Worm (Caenorhabditis elegans): ENCODE results near the gene srh-8.

srh-8 gene

ce11 chrV:4004577-4004976 lies 742 bp upstream of the srh-8 start:
- TF ChIP-seq snpc-4 (tag; optimal IDR thresholded peaks at IDR 0.05) (no peak), mab-5 (tag; optimal IDR thresholded peaks at IDR 0.05) (no peak)

DNA sequence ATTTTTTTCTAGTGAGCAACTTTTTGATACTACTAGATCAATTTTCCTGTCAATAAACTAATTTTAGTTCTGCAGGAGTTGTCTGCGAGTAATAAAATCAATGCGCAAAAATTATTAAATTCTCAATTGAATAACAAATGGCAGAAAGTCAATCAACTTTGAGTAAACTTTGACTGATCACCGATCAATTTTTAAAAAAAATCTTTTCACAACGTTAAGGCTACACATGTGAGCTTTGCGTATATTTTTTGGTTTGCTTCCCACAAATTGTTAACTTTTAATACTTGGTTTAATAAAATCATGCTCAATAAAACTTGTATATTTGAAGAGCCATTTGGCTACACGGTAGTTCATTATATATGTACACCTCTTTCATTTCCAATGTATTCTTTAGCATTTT lies 2.6 kb downstream of the srh-8 start, which contains the start of gene srh-7:
TSS of gene srh-7 (plus strand) at position 301 of the 400 bp plus-strand sequence.
- no peak for TF ChIP-seq M03D4.4 (tag; optimal IDR thresholded peaks at IDR 0.05)
- no peak for TF ChIP-seq lsy-2 (tag; optimal IDR thresholded peaks at IDR 0.05)
- no peak for TF ChIP-seq tbx-8 (GFP tag; optimal IDR thresholded peaks at IDR 0.05)
- no peak for TF ChIP-seq ceh-43 (GFP tag; optimal IDR thresholded peaks at IDR 0.05)
- no peak for TF ChIP-seq nhr-12 (tag; optimal IDR thresholded peaks at IDR 0.05)
- no peak for TF ChIP-seq mab-5 (tag; optimal IDR thresholded peaks at IDR 0.05)
- TF ChIP-seq unc-120 (tag; optimal IDR thresholded peaks at IDR 0.05; ENCODE audit: poor library complexity, severe bottlenecking) = no peak
- no peak for TF ChIP-seq mep-1 (tag; optimal IDR thresholded peaks at IDR 0.05)
- TF ChIP-seq elt-1 (tag; optimal IDR thresholded peaks at IDR 0.05; ENCODE audit: borderline replicate concordance, insufficient read depth) = no peak
- no peak for TF ChIP-seq sptf-1 (tag; optimal IDR thresholded peaks at IDR 0.05)
- TF ChIP-seq elt-3 (tag; optimal IDR thresholded peaks at IDR 0.05) = no peak
- no peak for TF ChIP-seq ceh-83 (GFP tag; optimal IDR thresholded peaks at IDR 0.05)
- no peak for TF ChIP-seq nhr-237 (tag; optimal IDR thresholded peaks at IDR 0.05)

DNA sequence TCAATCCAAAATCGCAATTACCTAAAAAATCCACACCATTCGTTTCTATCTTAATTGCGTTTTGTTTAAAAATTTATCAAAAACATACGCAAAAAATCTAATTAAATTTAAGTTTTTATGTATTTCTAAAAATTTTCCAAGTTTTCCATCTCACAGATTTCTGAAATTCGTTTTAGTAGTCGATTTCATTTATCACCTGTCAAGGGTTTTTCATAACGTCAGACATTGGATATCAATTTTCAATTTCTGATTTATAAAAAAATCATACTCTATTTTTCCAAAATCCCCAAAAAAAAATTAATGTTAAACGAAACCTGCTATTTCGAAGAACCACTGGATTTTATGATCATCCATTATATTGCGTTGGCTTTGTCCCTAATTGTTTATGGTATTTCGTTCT lies 4.9 kb downstream of the srh-8 start, which contains the start of gene srh-4:
TSS of gene srh-4 (plus strand) at position 301 of the 400 bp plus-strand sequence.
- TF ChIP-seq tbx-8 (GFP tag; optimal IDR thresholded peaks at IDR 0.05) (no peak), ztf-11 (tag; optimal IDR thresholded peaks at IDR 0.05) (no peak), nhr-2 (tag; optimal IDR thresholded peaks at IDR 0.05) (no peak), snpc-4 (tag; optimal IDR thresholded peaks at IDR 0.05) (no peak), flh-1 (GFP tag; optimal IDR thresholded peaks at IDR 0.05) (no peak), drap-1 (GFP tag; optimal IDR thresholded peaks at IDR 0.05) (no peak), mls-2 (tag; optimal IDR thresholded peaks at IDR 0.05) (no peak)

ce11 chrV:4016780-4017179 lies 11.5 kb downstream of the srh-8 start, which contains the start of gene srw-89:
Gene srw-89, plus strand, starts transcription at chrV:4017080.
- TF ChIP-seq drap-1 (GFP tag; optimal IDR thresholded peaks at IDR 0.05) = no peak
- no peak for TF ChIP-seq unc-62 (GFP tag; optimal IDR thresholded peaks at IDR 0.05)
- TF ChIP-seq blmp-1 (tag; optimal IDR thresholded peaks at IDR 0.05) = no peak
- TF ChIP-seq nhr-237 (tag; optimal IDR thresholded peaks at IDR 0.05) = no peak
- TF ChIP-seq snpc-4 (tag; optimal IDR thresholded peaks at IDR 0.05) = no peak
- TF ChIP-seq elt-1 (tag; optimal IDR thresholded peaks at IDR 0.05; ENCODE audit: borderline replicate concordance, insufficient read depth) = no peak
- no peak for TF ChIP-seq cnd-1 (tag; optimal IDR thresholded peaks at IDR 0.05)
- TF ChIP-seq zip-8 (tag; optimal IDR thresholded peaks at IDR 0.05) = no peak

DNA sequence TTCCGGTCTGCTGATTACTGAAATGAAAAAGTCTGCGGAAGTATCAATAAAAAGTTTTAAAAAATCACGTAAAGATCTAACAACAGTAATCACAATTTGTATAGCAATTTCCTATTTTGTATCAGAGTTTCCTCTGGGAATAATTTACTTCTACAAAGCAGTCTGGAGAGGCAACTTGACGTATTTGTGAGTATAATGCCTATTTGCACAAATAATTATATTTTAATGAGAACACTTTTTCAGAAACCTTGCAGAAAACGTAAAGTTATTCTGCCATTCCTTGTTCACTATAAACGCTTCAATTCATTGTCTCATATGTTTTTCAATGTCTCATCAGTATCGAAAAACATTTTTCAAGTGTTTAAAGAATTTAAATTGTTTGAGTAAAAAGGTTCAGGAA lies 13.3 kb downstream of the srh-8 start:
- TF ChIP-seq M03D4.4 (tag; optimal IDR thresholded peaks at IDR 0.05) = no peak
- no peak for TF ChIP-seq unc-120 (tag; optimal IDR thresholded peaks at IDR 0.05; ENCODE audit: poor library complexity, severe bottlenecking)
- no peak for TF ChIP-seq unc-62 (GFP tag; optimal IDR thresholded peaks at IDR 0.05)
- TF ChIP-seq elt-1 (tag; optimal IDR thresholded peaks at IDR 0.05; ENCODE audit: borderline replicate concordance, insufficient read depth) = no peak
- no peak for TF ChIP-seq mab-5 (tag; optimal IDR thresholded peaks at IDR 0.05)
- TF ChIP-seq ceh-83 (GFP tag; optimal IDR thresholded peaks at IDR 0.05) = no peak
- no peak for TF ChIP-seq mep-1 (tag; optimal IDR thresholded peaks at IDR 0.05)
- no peak for TF ChIP-seq nhr-12 (tag; optimal IDR thresholded peaks at IDR 0.05)

DNA sequence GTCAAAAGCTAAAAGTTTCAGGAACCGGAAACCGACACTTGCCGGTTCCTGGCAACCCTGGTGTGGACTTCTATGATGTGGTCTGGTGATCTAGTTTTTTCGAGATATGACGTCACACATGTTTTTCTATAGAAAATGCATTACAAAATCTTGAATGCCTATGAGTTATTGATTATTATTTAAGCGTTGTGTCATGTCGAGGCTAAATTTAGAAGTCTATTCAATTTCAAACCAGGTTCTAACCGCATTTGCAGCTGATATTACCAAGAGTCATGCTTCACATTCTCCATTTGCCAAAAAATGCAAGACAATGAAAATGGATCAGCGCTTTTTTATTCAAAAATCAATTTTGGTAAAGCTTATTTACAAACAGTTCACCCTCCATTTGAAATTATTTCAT lies 13.9 kb downstream of the srh-8 start, which contains the start of gene K09D9.3:
TSS of gene K09D9.3 (plus strand) at position 301 of the 400 bp plus-strand sequence.
- TF ChIP-seq zip-8 (tag; optimal IDR thresholded peaks at IDR 0.05) (peak; percentile 65), hlh-1 (tag; optimal IDR thresholded peaks at IDR 0.05) (no peak)

DNA sequence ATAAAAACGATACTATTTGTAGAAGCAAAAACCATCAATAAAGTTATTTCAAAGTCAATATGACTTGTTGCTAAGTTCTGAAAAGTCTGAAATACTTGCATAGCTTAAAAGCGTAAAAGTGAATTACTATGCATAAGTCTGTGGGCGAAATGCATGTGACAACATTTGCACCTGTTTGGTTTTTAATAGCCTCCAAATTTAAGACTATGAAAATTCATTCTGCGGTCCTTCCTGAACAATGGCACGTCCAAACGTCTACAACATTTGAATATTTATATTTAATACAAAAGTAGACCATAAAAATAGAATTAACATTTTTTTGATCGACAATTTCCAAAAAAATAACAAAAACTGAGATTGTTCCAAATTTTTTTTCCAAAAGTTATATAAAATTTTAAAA lies 16.5 kb downstream of the srh-8 start, which contains the start of gene K09D9.14:
TSS of gene K09D9.14 (minus strand) at position 101 of the 400 bp plus-strand sequence.
- no peak for TF ChIP-seq tbx-8 (GFP tag; optimal IDR thresholded peaks at IDR 0.05)
- no peak for TF ChIP-seq mep-1 (tag; optimal IDR thresholded peaks at IDR 0.05)
- no peak for TF ChIP-seq lsy-2 (tag; optimal IDR thresholded peaks at IDR 0.05)
- no peak for TF ChIP-seq nhr-28 (tag; optimal IDR thresholded peaks at IDR 0.05)
- TF ChIP-seq snpc-4 (tag; optimal IDR thresholded peaks at IDR 0.05) = no peak
- no peak for TF ChIP-seq lin-13 (tag; optimal IDR thresholded peaks at IDR 0.05)
- no peak for TF ChIP-seq elt-3 (tag; optimal IDR thresholded peaks at IDR 0.05)
- no peak for TF ChIP-seq sem-2 (GFP tag; optimal IDR thresholded peaks at IDR 0.05)
- no peak for TF ChIP-seq pha-4 (tag; optimal IDR thresholded peaks at IDR 0.05)
- no peak for TF ChIP-seq unc-39 (tag; optimal IDR thresholded peaks at IDR 0.05)
- TF ChIP-seq unc-120 (tag; optimal IDR thresholded peaks at IDR 0.05; ENCODE audit: poor library complexity, severe bottlenecking) = no peak
- TF ChIP-seq nhr-237 (tag; optimal IDR thresholded peaks at IDR 0.05) = no peak
- TF ChIP-seq hlh-1 (tag; optimal IDR thresholded peaks at IDR 0.05) = no peak
- TF ChIP-seq unc-62 (GFP tag; optimal IDR thresholded peaks at IDR 0.05) = no peak
- no peak for TF ChIP-seq blmp-1 (tag; optimal IDR thresholded peaks at IDR 0.05)
- no peak for TF ChIP-seq zip-8 (tag; optimal IDR thresholded peaks at IDR 0.05)
